Worm (Caenorhabditis elegans) whole organism, dauer: ENCODE data around the gene lgc-27.
"Not testable (repeated sequence)": the region's sequence is repeated elsewhere in the genome, so short reads cannot be mapped to it uniquely, and the experiment has no call there.

Source experiments
- unc-62 ChIP-seq: sonication (generic microtip); optimal IDR thresholded peaks from 2 replicates; lab custom pipeline; 2017; ENCODE audit warnings: missing biosample characterization, missing genetic modification reagents, missing genetic modification characterization

lgc-27 gene

DNA sequence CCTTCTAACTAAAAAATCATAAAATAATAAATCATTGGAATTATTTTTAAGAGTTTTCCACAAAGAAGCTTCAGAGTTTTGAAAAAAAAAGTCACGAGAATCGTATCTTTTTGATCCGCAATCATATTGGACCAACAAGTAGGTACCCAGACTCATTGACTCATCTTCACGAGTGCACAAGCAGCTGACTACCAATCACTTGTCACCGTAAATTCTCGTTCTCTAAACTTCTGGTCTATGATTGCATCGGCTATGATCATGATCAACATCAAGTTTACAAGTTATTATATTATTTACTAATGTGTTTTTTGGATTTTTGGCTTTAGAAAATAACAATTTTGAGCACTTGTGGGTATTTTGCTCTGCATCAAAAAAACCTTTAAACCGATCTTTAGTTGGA lies 27.4 kb downstream of the lgc-27 start:
- TF ChIP-seq unc-62 (GFP tag; lab: Kevin White, UChicago), result no peak

DNA sequence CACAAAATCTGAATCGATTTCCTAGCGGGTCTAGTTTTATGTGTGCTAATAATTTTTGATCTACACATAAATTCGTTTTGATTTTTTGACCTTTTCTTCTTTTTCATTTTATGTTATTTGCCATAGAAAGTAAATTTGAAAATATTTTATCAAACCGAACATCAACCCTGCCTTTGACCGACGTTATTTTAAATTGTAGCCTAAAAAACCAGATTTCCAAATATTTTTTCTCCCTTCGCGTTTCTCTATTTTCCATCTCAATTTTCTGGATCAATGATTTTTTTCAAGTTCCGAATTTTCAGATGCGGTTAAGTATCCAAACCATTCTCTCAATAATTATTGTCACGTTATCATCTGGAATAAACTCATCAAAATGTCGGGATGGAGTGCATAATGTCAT lies 29.0 kb downstream of the lgc-27 start, which contains the start of gene T05A7.1:
TSS of gene T05A7.1 (plus strand) at position 301 of the 400 bp plus-strand sequence.
- TF ChIP-seq unc-62 (GFP tag; lab: Kevin White, UChicago), result no peak

DNA sequence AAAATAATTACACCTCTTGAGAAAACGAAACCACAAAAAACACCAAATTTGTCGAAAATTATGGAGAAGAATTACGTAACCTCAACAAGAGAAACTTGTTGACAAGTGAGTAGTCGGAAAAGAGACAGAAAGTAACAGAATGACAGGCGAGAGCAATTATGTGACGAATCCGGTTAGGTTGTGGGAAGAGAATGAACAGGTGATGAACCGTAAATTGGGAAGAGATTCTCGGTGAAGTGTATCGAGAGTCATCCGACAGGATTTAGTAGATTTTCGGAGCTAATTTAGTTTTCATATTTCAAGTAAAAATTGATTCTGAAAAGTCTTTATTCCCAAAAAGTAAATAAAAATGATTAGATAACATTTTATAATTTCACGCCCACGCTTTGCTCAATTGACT lies 32.5 kb downstream of the lgc-27 start, which contains the start of gene T05A7.7:
TSS of gene T05A7.7 (minus strand) at position 101 of the 400 bp plus-strand sequence.
- no peak for TF ChIP-seq unc-62 (GFP tag; lab: Kevin White, UChicago)

DNA sequence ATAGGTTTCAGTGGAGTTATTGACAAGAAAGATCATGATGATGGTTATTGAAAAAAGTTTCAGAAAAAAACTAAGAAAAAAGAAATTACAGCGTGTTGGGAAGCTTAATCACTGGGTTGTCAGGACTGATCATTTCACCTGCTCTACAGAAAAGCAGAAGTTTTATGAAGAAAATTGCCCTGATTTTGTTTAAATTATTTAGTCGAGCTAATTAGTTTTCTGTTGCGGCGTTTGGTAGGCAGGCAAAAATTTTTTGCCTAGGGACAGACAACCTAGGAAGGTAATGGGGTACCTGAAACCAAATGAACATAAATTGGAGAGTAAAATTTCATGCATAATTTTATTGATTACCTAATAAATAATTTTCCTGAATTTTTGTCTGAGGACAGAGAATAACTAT lies 34.8 kb downstream of the lgc-27 start, which contains the start of gene sre-40:
TSS of gene sre-40 (minus strand) at position 101 of the 400 bp plus-strand sequence.
- no peak for TF ChIP-seq unc-62 (GFP tag; lab: Kevin White, UChicago)

DNA sequence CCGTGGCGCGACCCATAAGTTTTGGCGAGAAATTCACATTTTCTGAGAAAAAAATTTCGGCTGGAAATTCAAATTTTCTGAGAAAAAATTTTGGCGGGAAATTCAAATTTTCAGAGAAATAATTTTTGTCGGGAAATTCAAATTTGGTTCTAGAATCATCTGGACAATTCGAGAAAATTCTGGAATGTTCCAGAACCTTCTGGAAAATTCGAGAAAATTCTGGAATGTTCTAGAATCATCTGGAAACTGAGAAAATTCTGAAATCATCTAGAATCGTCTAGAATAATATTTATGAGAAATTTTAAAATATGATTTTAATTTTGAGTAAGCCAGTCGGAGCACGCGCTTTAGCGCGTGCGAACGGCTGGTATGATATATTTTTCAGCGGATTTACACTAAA lies 36.0 kb downstream of the lgc-27 start:
- TF ChIP-seq unc-62 (GFP tag; lab: Kevin White, UChicago), result no peak

DNA sequence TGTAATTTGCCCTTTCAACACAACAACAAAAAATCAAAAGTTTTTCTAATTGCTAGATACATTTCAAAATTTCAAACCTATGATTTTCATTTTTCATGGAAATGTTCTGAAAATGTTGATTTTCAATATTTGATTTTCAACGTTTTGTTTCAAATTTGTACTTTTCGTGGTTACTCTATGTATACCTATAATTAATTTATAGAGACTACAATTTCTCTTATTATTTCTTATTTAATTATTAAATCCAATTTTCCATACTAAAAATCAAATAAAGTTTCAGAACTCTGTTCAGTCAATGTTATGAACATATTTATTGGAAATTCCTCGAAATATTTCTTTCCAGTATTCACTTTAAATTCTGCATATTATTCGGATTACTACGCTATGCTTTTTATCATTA lies 38.1 kb downstream of the lgc-27 start, which contains the start of gene sre-39:
TSS of gene sre-39 (plus strand) at position 301 of the 400 bp plus-strand sequence.
- no peak for TF ChIP-seq unc-62 (GFP tag; lab: Kevin White, UChicago)

DNA sequence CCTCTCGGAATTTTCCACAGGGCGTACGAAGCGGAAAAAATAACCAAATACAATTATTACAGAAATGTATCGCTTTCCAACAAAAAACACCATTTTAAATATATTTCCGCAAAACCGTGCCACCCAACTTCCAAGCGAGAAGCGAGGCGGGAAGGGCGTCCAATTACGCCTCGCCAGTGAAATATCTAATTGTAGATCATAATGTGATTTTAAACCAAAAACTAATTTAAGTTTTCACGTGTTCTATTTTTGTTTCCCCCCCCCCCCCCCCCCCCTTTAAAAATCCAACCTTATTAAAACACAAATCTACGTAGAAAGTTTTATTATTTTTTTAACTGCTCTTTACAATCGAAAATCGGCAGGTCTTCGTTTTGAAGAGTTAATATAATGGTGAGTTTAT lies 40.6 kb downstream of the lgc-27 start, which contains the start of gene F10G7.12:
TSS of gene F10G7.12 (plus strand) at position 301 of the 400 bp plus-strand sequence.
- TF ChIP-seq unc-62 (GFP tag; lab: Kevin White, UChicago), result no peak

DNA sequence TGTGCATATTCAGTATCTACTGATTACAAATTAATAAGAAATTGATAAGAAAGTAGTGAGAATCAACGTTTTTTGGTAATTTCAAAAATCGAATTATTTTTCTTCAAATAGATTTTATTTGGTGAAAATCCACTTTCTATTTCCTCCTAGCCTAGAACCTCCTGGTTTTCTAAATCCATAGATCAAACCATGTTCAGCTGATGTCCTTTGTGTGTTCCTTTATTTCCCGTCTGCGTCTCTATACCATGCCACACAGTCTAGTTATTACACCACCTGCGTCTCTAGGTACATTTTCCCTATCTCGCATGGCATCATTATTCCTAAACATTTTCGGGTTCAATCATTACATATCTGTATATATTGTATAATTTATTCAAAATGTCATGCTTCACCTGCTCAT lies 44.2 kb downstream of the lgc-27 start, which contains the start of gene F10G7.5:
TSS of gene F10G7.5 (plus strand) at position 286 of the 400 bp plus-strand sequence.
- no peak for TF ChIP-seq unc-62 (GFP tag; lab: Kevin White, UChicago)

DNA sequence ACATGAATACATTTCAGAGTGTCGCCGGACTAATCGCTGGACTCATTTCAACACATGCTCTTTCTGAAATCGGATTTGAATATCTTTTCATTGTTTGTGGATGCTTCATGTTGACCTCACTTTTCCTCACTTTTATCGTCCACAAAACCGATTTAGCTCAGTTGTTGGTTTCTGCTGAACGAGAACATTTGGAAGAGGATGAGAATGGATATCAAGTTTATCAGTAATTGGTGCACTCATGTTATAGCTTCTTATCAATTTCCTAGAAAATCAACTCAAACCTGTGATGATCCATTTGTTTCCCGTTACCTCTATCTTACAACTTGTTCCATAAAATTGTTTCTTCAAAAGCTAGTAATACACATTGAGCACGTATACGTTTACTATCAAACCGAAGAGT lies 47.2 kb downstream of the lgc-27 start:
- no peak for TF ChIP-seq unc-62 (GFP tag; lab: Kevin White, UChicago)

DNA sequence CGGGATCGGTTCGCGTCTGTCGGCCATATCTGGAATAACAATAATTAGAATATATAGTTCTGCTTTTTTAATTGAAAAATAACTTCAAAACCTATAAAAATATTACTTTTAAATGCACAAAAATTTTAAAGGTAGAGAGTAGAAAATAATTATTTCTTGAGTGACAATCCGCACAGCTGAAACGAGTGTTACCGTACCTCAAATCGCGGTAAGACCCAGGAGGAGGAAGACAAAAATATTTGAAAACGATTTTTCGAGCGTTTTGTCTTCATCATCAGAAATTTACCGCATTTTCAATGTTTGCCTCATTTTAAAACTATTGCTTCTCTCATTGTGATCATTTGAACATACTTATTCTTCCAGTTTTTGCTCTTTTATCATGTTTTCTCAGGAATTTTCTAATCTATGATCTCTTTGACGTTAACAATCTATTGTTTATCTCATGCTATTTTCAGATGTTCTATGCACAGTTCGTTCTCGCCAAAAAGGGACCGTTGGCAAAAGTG lies 49.4 kb downstream of the lgc-27 start, which contains the start of the genes rpn-5 and scc-1:
TSS of gene rpn-5 (minus strand) at position 162 of the 506 bp plus-strand sequence.
TSS of gene scc-1 (plus strand) at position 456 of the 506 bp plus-strand sequence.
- no peak for TF ChIP-seq unc-62 (GFP tag; lab: Kevin White, UChicago)

DNA sequence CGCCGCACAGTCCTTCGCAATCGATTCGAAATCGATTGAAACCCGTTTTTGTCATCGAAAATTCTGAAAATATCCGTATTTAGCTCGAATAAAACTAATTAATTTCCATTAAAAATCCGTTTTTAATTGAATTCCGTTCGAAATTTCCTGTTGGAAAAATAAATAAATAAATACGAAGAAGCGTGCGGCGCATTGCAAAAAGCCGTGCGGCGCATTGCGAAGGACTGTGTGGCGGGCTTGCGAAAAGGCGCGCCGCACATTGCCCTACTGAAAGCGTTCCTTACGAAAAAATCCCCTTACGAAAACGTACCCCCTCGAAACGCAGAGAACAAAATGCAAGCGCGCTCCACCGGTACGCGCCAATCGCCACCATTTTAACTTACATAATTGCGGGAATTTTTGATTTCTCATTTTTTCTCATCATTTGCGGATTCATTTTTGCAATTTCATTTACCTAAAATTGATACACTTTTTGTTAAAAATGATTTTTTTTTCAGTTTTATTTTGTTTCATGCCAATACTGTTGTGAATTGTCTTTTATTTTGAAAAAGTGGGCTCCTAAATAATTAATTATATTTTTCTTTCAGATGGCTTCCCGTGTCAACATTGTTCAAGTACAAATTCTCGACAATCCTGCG lies 52.7 kb downstream of the lgc-27 start, which contains the start of gene unc-85:
TSS of gene unc-85 (plus strand) at position 588 of the 638 bp plus-strand sequence.
- not testable (repeated sequence) for TF ChIP-seq unc-62 (GFP tag; lab: Kevin White, UChicago)
